Fruit fly (Drosophila melanogaster) whole organism, wandering third instar larva: ENCODE data around the gene Rab19.

Experiments used
- Abd-B ChIP-seq: fragments of >200 bp; optimal IDR thresholded peaks from 2 replicates; lab custom pipeline; 2017; ENCODE audit warnings: missing biosample characterization, missing genetic modification characterization
- CG32264 ChIP-seq: fragments of 200-800 bp; sonication (Bioruptor generic); optimal IDR thresholded peaks from 2 replicates; lab custom pipeline; 2016; ENCODE audit warnings: missing biosample characterization, missing genetic modification characterization
- CG9705 ChIP-seq: fragments of 200-800 bp; sonication (Bioruptor generic); optimal IDR thresholded peaks from 2 replicates; lab custom pipeline; 2018; ENCODE audit warnings: missing biosample characterization, mild to moderate bottlenecking, missing genetic modification characterization
- CrebA ChIP-seq: fragments of 200-800 bp; sonication (Bioruptor generic); optimal IDR thresholded peaks from 2 replicates; lab custom pipeline; 2016; ENCODE audit warnings: missing biosample characterization, mild to moderate bottlenecking, missing genetic modification characterization, borderline replicate concordance
- Dfd ChIP-seq: fragments of >200 bp; optimal IDR thresholded peaks from 2 replicates; lab custom pipeline; 2017; ENCODE audit warnings: missing biosample characterization, missing genetic modification characterization
- Dif ChIP-seq: fragments of 200-275, 200-300 bp; sonication (Bioruptor generic); optimal IDR thresholded peaks from 2 replicates; lab custom pipeline; 2018; ENCODE audit warnings: missing biosample characterization, missing genetic modification characterization; ENCODE audit not compliant: partially characterized antibody
- GATAd ChIP-seq: sonication (Bioruptor generic); optimal IDR thresholded peaks from 2 replicates; lab custom pipeline; 2016; ENCODE audit warnings: missing biosample characterization, missing genetic modification characterization
- HLH106 ChIP-seq: fragments of 200-800 bp; optimal IDR thresholded peaks from 3 replicates; lab custom pipeline; 2019; ENCODE audit warnings: missing biosample characterization, mild to moderate bottlenecking, missing genetic modification characterization, moderate library complexity
- Hnf4 ChIP-seq: fragments of 200-800 bp; sonication (Bioruptor generic); optimal IDR thresholded peaks from 2 replicates; lab custom pipeline; 2016; ENCODE audit warnings: missing biosample characterization, mild to moderate bottlenecking, missing genetic modification characterization
- Hr78 ChIP-seq: fragments of >200 bp; optimal IDR thresholded peaks from 2 replicates; lab custom pipeline; 2017; ENCODE audit warnings: missing biosample characterization, missing genetic modification characterization
- Jra ChIP-seq: sonication (Bioruptor generic); optimal IDR thresholded peaks from 2 replicates; lab custom pipeline; 2016; ENCODE audit warnings: missing biosample characterization, missing genetic modification characterization
- Myc ChIP-seq: fragments of >200 bp; optimal IDR thresholded peaks from 2 replicates; lab custom pipeline; 2017
- OdsH ChIP-seq: fragments of 200-800 bp; sonication (Bioruptor generic); optimal IDR thresholded peaks from 2 replicates; lab custom pipeline; 2016; ENCODE audit warnings: missing biosample characterization, mild to moderate bottlenecking, missing genetic modification characterization
- Rel ChIP-seq, 2 experiments: fragments of 200-800 bp; sonication (Bioruptor generic) in 1 of 2; optimal IDR thresholded peaks; 2 replicates in 1 of 2; 3 replicates in 1 of 2; lab custom pipeline; 2016 to 2019; ENCODE audit warnings: mild to moderate bottlenecking in 2 of 2, missing biosample characterization in 2 of 2, missing genetic modification characterization in 2 of 2, moderate library complexity in 1 of 2
- Sp1 ChIP-seq: fragments of 200-800 bp; sonication (Bioruptor generic); optimal IDR thresholded peaks from 3 replicates; lab custom pipeline; 2019; ENCODE audit warnings: missing biosample characterization, mild to moderate bottlenecking, missing genetic modification characterization, moderate library complexity
- br ChIP-seq: fragments of 200-800 bp; sonication (Bioruptor generic); optimal IDR thresholded peaks from 2 replicates; lab custom pipeline; 2016; ENCODE audit warnings: missing biosample characterization, missing genetic modification characterization
- brk ChIP-seq: fragments of 200-800 bp; sonication (Bioruptor generic); optimal IDR thresholded peaks from 2 replicates; lab custom pipeline; 2016; ENCODE audit warnings: missing biosample characterization, mild to moderate bottlenecking, missing genetic modification characterization
- dl ChIP-seq, 2 experiments: fragments of 175-275, 200-275 bp in 1 of 2; fragments of 200-275 bp in 1 of 2; sonication (Bioruptor generic); optimal IDR thresholded peaks; lab custom pipeline; 2018; ENCODE audit warnings: mild to moderate bottlenecking in 2 of 2, missing biosample characterization in 2 of 2, missing genetic modification characterization in 2 of 2, moderate library complexity in 2 of 2; ENCODE audit not compliant: partially characterized antibody in 2 of 2, insufficient read depth in 1 of 2
- dmrt93B ChIP-seq: fragments of 200-800 bp; sonication (Bioruptor generic); optimal IDR thresholded peaks from 2 replicates; lab custom pipeline; 2018; ENCODE audit warnings: missing biosample characterization, mild to moderate bottlenecking, missing genetic modification characterization
- dsf ChIP-seq: sonication (Bioruptor generic); optimal IDR thresholded peaks from 2 replicates; lab custom pipeline; 2016; ENCODE audit warnings: missing biosample characterization, missing genetic modification characterization, borderline replicate concordance
- ey ChIP-seq: fragments of 200-800 bp; sonication (Bioruptor generic); optimal IDR thresholded peaks from 2 replicates; lab custom pipeline; 2016; ENCODE audit warnings: missing biosample characterization, missing genetic modification characterization
- foxo ChIP-seq, 2 experiments: fragments of 200-800 bp; sonication (Bioruptor generic); optimal IDR thresholded peaks; 2 replicates in 1 of 2; 3 replicates in 1 of 2; lab custom pipeline; 2016 to 2017; ENCODE audit warnings: missing biosample characterization in 2 of 2, missing genetic modification characterization in 2 of 2
- fru ChIP-seq: fragments of 200-800 bp; sonication (Bioruptor generic); optimal IDR thresholded peaks from 3 replicates; lab custom pipeline; 2016; ENCODE audit warnings: missing biosample characterization, mild to moderate bottlenecking, missing genetic modification characterization
- h ChIP-seq: fragments of 200-800 bp; sonication (Bioruptor generic); optimal IDR thresholded peaks from 3 replicates; lab custom pipeline; 2016; ENCODE audit warnings: missing biosample characterization, mild to moderate bottlenecking, missing genetic modification characterization
- lola ChIP-seq: fragments of >200 bp; optimal IDR thresholded peaks from 2 replicates; lab custom pipeline; 2017; ENCODE audit warnings: missing biosample characterization, missing genetic modification characterization
- pan ChIP-seq: fragments of >200 bp; optimal IDR thresholded peaks from 2 replicates; lab custom pipeline; 2017
- psq ChIP-seq: fragments of 200-800 bp; sonication (Bioruptor generic); optimal IDR thresholded peaks from 3 replicates; lab custom pipeline; 2017; ENCODE audit warnings: missing biosample characterization, mild to moderate bottlenecking, missing genetic modification characterization, moderate library complexity
- rgr ChIP-seq: fragments of 200-800 bp; sonication (Bioruptor generic); optimal IDR thresholded peaks from 3 replicates; lab custom pipeline; 2016; ENCODE audit warnings: missing biosample characterization, mild to moderate bottlenecking, missing genetic modification characterization
- sage ChIP-seq: fragments of 200-800 bp; sonication (Bioruptor generic); optimal IDR thresholded peaks from 2 replicates; lab custom pipeline; 2016; ENCODE audit warnings: missing biosample characterization, mild to moderate bottlenecking, missing genetic modification characterization
- sv ChIP-seq: fragments of 200-800 bp; sonication (Bioruptor generic); optimal IDR thresholded peaks from 3 replicates; lab custom pipeline; 2016; ENCODE audit warnings: missing biosample characterization, missing genetic modification characterization
- tai ChIP-seq: sonication (Bioruptor generic); optimal IDR thresholded peaks from 2 replicates; lab custom pipeline; 2016; ENCODE audit warnings: missing biosample characterization, missing genetic modification characterization
- usp ChIP-seq: fragments of >200 bp; optimal IDR thresholded peaks from 2 replicates; lab custom pipeline; 2017; ENCODE audit warnings: missing biosample characterization, missing genetic modification characterization
- woc ChIP-seq: sonication (Bioruptor generic); optimal IDR thresholded peaks from 2 replicates; lab custom pipeline; 2016; ENCODE audit warnings: missing biosample characterization, mild to moderate bottlenecking, missing genetic modification characterization

The Rab19 gene

DNA sequence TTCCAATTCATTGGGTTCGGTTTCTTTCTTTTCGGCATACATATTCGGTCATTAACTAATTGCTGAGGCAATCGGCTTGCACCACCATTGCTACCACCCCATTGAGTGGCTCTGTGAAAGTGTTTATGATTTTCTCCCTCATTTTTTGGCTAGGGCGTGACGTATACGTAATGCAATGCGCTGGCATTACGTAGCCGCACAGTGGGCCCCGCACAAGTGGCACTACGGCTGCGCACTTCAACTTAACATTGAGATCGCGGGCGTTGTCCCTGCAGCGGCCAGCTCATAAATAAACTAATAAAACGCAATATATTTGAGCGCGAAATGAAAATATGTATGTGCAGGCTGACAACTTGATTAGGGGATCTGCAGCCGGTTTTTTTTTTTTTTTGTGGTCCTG, 34.6 kb downstream of the Rab19 start:
- TF ChIP-seq ey (GFP tag; lab: Kevin White, UChicago) = no peak

dm6 chr3L:8333574-8333973, 36.8 kb downstream of the Rab19 start:
- TF ChIP-seq h (GFP tag; lab: Kevin White, UChicago) (no peak), Sp1 (no peak), Dif (GFP tag; lab: Kevin White, UChicago) (no peak), HLH106 (tag; lab: Kevin White, UChicago) (no peak), fru (GFP tag; lab: Kevin White, UChicago) (no peak), Hr78 (GFP tag; lab: Kevin White, UChicago) (no peak), psq (GFP tag; lab: Kevin White, UChicago) (no peak), br (GFP tag; lab: Kevin White, UChicago) (no peak), Jra (GFP tag; lab: Kevin White, UChicago) (no peak), Dfd (GFP tag; lab: Kevin White, UChicago) (no peak), CG32264 (GFP tag; lab: Kevin White, UChicago) (no peak), CG9705 (no peak), dl (GFP tag; optimal IDR thresholded peaks at IDR 0.05; lab: Kevin White, UChicago; ENCODE audit: insufficient read depth in 1 of 2, partially characterized antibody in 2 of 2) (no peak), foxo (GFP tag; optimal IDR thresholded peaks at IDR 0.05; lab: Kevin White, UChicago) (no peak), Hnf4 (GFP tag; lab: Kevin White, UChicago) (no peak), woc (GFP tag; lab: Kevin White, UChicago) (no peak), sage (GFP tag; lab: Kevin White, UChicago) (no peak), dmrt93B (no peak)

DNA sequence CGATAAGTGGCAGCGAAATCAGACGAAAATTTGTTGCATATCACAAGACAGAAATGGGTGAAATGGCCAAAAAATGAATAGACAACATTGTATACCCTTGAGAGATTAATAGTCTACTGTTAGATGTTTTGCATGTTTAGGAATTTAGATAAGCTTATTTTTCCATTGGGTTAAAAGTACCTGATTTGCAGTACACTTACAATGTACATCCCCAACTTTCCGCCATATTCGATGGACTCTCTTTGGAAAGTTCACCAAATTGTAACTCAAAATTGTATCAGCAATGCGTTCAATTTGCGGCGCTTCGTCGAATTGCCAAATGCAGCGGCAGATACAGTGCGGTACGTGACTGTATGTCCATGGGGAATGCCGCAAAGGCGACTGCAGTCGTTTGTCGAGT, 37.5 kb downstream of the Rab19 start:
- TF ChIP-seq psq (GFP tag; lab: Kevin White, UChicago) = no peak
- no peak for TF ChIP-seq br (GFP tag; lab: Kevin White, UChicago)
- no peak for TF ChIP-seq sv (GFP tag; lab: Kevin White, UChicago)

- TF ChIP-seq Jra (GFP tag; lab: Kevin White, UChicago) = no peak
Observed at dm6 chr3L:8336372-8336771, 39.6 kb downstream of the Rab19 start, which contains the start of gene Cpr66Cb. Gene Cpr66Cb (plus strand): TSS chr3L:8336672.

- peak; percentile 9 for TF ChIP-seq Jra (GFP tag; lab: Kevin White, UChicago)
- no peak for TF ChIP-seq rgr
- peak; percentile 30 for TF ChIP-seq GATAd (GFP tag; lab: Kevin White, UChicago)
- no peak for TF ChIP-seq lola (GFP tag; lab: Kevin White, UChicago)
- TF ChIP-seq Rel (GFP tag; optimal IDR thresholded peaks at IDR 0.05; lab: Kevin White, UChicago) = no peak
- no peak for TF ChIP-seq Rel (tag; optimal IDR thresholded peaks at IDR 0.05; lab: Kevin White, UChicago)
- TF ChIP-seq HLH106 (tag; lab: Kevin White, UChicago) = peak; percentile 9
- TF ChIP-seq sage (GFP tag; lab: Kevin White, UChicago) = peak; percentile 33
- TF ChIP-seq OdsH (GFP tag; lab: Kevin White, UChicago) = peak; percentile 21
- TF ChIP-seq dsf = no peak
- peak; percentile 75 for TF ChIP-seq Hnf4 (GFP tag; lab: Kevin White, UChicago)
- TF ChIP-seq psq (GFP tag; lab: Kevin White, UChicago) = peak; percentile 22
- TF ChIP-seq fru (GFP tag; lab: Kevin White, UChicago) = peak; percentile 34
- TF ChIP-seq Hr78 (GFP tag; lab: Kevin White, UChicago) = no peak
- TF ChIP-seq brk (GFP tag; lab: Kevin White, UChicago) = peak; percentile 60
Observed at dm6 chr3L:8338921-8339320, 42.1 kb downstream of the Rab19 start, which contains the start of gene Pex2. Gene Pex2 (plus strand): TSS chr3L:8339051.

DNA sequence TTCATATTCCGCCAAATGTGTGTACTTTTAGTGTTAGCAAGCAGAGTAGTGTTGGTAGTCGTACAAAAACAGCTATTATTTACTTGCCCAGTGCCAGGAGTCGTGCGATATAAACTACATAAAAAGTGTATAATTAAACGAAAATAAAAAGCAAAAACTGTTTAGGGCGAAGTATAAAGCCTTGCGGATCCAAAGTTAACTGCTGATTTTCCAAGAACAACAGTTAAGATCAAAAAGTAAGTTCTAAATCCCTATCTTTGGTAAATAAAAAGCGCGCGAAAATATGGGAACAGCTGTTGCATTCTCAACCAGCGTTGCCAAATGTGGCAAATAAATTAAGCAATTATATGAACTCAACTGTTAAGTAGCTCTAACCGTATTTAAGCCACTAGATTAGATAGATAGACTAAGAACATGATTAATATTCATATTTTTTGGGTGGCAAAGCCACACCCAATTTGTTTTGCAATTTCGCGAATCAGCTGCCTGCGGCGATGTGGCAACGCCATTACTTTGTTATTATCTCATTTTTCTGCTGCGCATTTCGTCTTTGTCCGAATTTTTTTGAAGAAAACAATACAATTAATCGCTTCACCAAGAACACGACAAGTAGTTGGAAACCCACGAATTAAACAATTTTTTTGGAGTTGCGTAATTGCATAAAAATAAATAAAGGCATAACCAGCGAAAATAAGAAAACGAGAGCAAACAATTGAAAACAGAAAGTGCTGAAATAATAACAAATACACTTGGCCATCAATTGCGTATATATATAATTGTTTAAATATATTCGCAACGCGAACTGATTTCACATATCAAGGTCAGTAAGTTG, 43.7 kb downstream of the Rab19 start, which contains the start of the genes Prim1 and CG7083:
Prim1 (plus strand) TSS at position 51 of the 832 bp plus-strand sequence.
CG7083 (plus strand) TSS at position 522 of the 832 bp plus-strand sequence.
- TF ChIP-seq foxo (GFP tag; optimal IDR thresholded peaks at IDR 0.05; lab: Kevin White, UChicago) (peak in 1 of 2 experiments; percentile 66), OdsH (GFP tag; lab: Kevin White, UChicago) (peak; percentile 61), sage (GFP tag; lab: Kevin White, UChicago) (peak; percentile 34), psq (GFP tag; lab: Kevin White, UChicago) (peak; percentile 49), tai (GFP tag; lab: Kevin White, UChicago) (no peak), dl (GFP tag; optimal IDR thresholded peaks at IDR 0.05; lab: Kevin White, UChicago; ENCODE audit: insufficient read depth in 1 of 2, partially characterized antibody in 2 of 2) (no peak), pan (lab: Kevin White, UChicago) (no peak), Hnf4 (GFP tag; lab: Kevin White, UChicago) (peak; percentile 67), CG9705 (peak; percentile 55), usp (GFP tag; lab: Kevin White, UChicago) (no peak), rgr (peak; percentile 72), Rel (GFP tag; optimal IDR thresholded peaks at IDR 0.05; lab: Kevin White, UChicago) (no peak), Rel (tag; optimal IDR thresholded peaks at IDR 0.05; lab: Kevin White, UChicago) (peak; percentile 96), sv (GFP tag; lab: Kevin White, UChicago) (peak; percentile 42), Sp1 (peak; percentile 43), Hr78 (GFP tag; lab: Kevin White, UChicago) (no peak), CrebA (GFP tag; lab: Kevin White, UChicago) (no peak), lola (GFP tag; lab: Kevin White, UChicago) (no peak), Myc (peak; percentile 21), h (GFP tag; lab: Kevin White, UChicago) (peak; percentile 75), GATAd (GFP tag; lab: Kevin White, UChicago) (peak; percentile 38), Abd-B (no peak), br (GFP tag; lab: Kevin White, UChicago) (peak; percentile 71), Dif (GFP tag; lab: Kevin White, UChicago) (no peak), dmrt93B (no peak)
